Fruit fly (Drosophila melanogaster): ENCODE results near the gene Vha100-1.
A peak's percentile ranks its signal among the peaks of the same experiment; 100 is the strongest.

The Vha100-1 gene

DNA sequence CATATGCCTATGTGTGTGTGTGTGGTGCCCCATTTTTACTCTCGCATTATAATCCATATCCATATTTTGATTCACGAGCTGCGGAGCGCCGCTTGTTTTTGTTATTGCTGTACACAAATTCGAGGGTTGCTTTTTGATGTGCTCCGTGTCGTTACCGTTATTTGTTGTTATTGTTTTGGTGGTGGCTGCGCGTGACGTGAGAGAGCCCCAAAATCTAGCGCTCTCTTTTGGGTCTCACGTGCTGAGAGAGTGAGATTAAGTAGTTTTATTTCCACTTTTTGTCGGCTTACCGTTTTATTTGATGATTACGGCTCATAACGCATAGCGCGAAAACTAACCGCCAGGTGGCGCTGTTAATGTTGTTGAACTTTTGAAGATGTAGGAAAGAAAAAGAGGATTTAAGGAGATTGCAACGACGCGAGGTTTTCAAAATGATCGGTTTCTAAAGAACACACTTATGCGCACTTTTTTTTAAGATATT lies 43.7 kb upstream of the Vha100-1 start (continued):
- TF ChIP-seq gfzf (GFP tag; optimal IDR thresholded peaks at IDR 0.05) (no peak), CG11560 (tag; IDR thresholded peaks at IDR 0.05) (no peak), usp (GFP tag; optimal IDR thresholded peaks at IDR 0.05) (no peak), CG14860 (GFP tag; IDR thresholded peaks at IDR 0.05; ENCODE audit: partially characterized antibody) (no peak), ATbp (GFP tag; optimal IDR thresholded peaks at IDR 0.05) (no peak), CG7556 (GFP tag; optimal IDR thresholded peaks at IDR 0.05) (no peak), ftz-f1 (GFP tag; optimal IDR thresholded peaks at IDR 0.05) (no peak), ssp (GFP tag; IDR thresholded peaks at IDR 0.05) (no peak), Gsc (GFP tag; IDR thresholded peaks at IDR 0.05) (no peak), CG10979 (tag; optimal IDR thresholded peaks at IDR 0.05) (peak; percentile 76), CG8944 (GFP tag; optimal IDR thresholded peaks at IDR 0.05) (no peak), esg (GFP tag; conservative IDR thresholded peaks at IDR 0.05) (no peak), klu (GFP tag; IDR thresholded peaks at IDR 0.05) (no peak), CG9215 (GFP tag; IDR thresholded peaks at IDR 0.05) (no peak), Dek (tag; optimal IDR thresholded peaks at IDR 0.05) (no peak), salm (tag; optimal IDR thresholded peaks at IDR 0.05) (no peak), ken (GFP tag; IDR thresholded peaks at IDR 0.05) (no peak), CG18619 (GFP tag; optimal IDR thresholded peaks at IDR 0.05) (no peak), mirr (GFP tag; optimal IDR thresholded peaks at IDR 0.05) (peak; percentile 19), Pdp1 (GFP tag; optimal IDR thresholded peaks at IDR 0.05) (peak in 1 of 2 experiments; percentile 5), CG13894 (tag; optimal IDR thresholded peaks at IDR 0.05) (peak; percentile 17), gsb (GFP tag; IDR thresholded peaks at IDR 0.05) (no peak), CG8359 (GFP tag; optimal IDR thresholded peaks at IDR 0.05; ENCODE audit: borderline replicate concordance) (no peak), CG30020 (tag; optimal IDR thresholded peaks at IDR 0.05) (no peak), Ets65A (GFP tag) (peak; percentile 54), Aef1 (GFP tag; IDR thresholded peaks at IDR 0.05) (no peak), Usf (GFP tag; optimal IDR thresholded peaks at IDR 0.05) (no peak), CG14965 (GFP tag; optimal IDR thresholded peaks at IDR 0.05; ENCODE audit: borderline replicate concordance) (peak; percentile 74), ranshi (GFP tag; IDR thresholded peaks at IDR 0.05) (no peak), Kr (GFP tag; optimal IDR thresholded peaks at IDR 0.05) (no peak), lilli (GFP tag; optimal IDR thresholded peaks at IDR 0.05) (no peak), CG15696 (tag; optimal IDR thresholded peaks at IDR 0.05) (no peak), Bgb (GFP tag; IDR thresholded peaks at IDR 0.05; ENCODE audit: partially characterized antibody) (no peak), vfl (GFP tag; optimal IDR thresholded peaks at IDR 0.05) (no peak), CG17568 (GFP tag; optimal IDR thresholded peaks at IDR 0.05) (peak; percentile 4), Stat92E (GFP tag; optimal IDR thresholded peaks at IDR 0.05) (no peak), Sry-δ (GFP tag; optimal IDR thresholded peaks at IDR 0.05) (no peak), CG7372 (GFP tag; IDR thresholded peaks at IDR 0.05) (no peak), slbo (GFP tag; IDR thresholded peaks at IDR 0.05) (no peak), Mad (GFP tag; optimal IDR thresholded peaks at IDR 0.05) (no peak), CG13287 (GFP tag; IDR thresholded peaks at IDR 0.05; ENCODE audit: partially characterized antibody) (no peak), CG6683 (GFP tag; optimal IDR thresholded peaks at IDR 0.05) (no peak), gt (GFP tag; IDR thresholded peaks at IDR 0.05) (no peak), row (GFP tag; IDR thresholded peaks at IDR 0.05) (no peak), CG4424 (GFP tag; optimal IDR thresholded peaks at IDR 0.05) (peak; percentile 2), bbx (GFP tag; IDR thresholded peaks at IDR 0.05; ENCODE audit: partially characterized antibody) (peak; percentile 27; the same call in 1 of the 2 replicates), CG12104 (GFP tag; optimal IDR thresholded peaks at IDR 0.05) (no peak), Lhr (GFP tag; optimal IDR thresholded peaks at IDR 0.05) (no peak), Adf1 (GFP tag; IDR thresholded peaks at IDR 0.05) (no peak), CG4404 (GFP tag; IDR thresholded peaks at IDR 0.05) (no peak), CG32767 (GFP tag; IDR thresholded peaks at IDR 0.05) (no peak)
